Fruit fly (Drosophila melanogaster) whole organism, embryonic: Measurements from ENCODE around the gene Larp7.

Experiments used
- B-H2 ChIP-seq: fragments of 200-800 bp; sonication (Bioruptor generic); optimal IDR thresholded peaks from 2 replicates; lab custom pipeline; 2018; ENCODE audit warnings: missing biosample characterization, mild to moderate bottlenecking, missing genetic modification characterization
- BEAF-32 ChIP-seq: fragments of 200-800 bp; sonication (Bioruptor generic); optimal IDR thresholded peaks from 3 replicates; lab custom pipeline; 2017; ENCODE audit warnings: missing biosample characterization, missing genetic modification characterization, mild to moderate bottlenecking, moderate library complexity, missing genetic modification reagents
- Blimp-1 ChIP-seq: fragments of 200-800 bp; sonication (Bioruptor generic); optimal IDR thresholded peaks from 3 replicates; lab custom pipeline; 2018; ENCODE audit warnings: missing biosample characterization, missing genetic modification characterization, mild to moderate bottlenecking, moderate library complexity, missing genetic modification reagents
- Bteb2 ChIP-seq: fragments of 200-800 bp; sonication (Bioruptor generic); optimal IDR thresholded peaks from 2 replicates; lab custom pipeline; 2016; ENCODE audit warnings: missing biosample characterization, missing genetic modification characterization
- CG11504 ChIP-seq: fragments of 200-800 bp; sonication (Bioruptor generic); optimal IDR thresholded peaks from 3 replicates; lab custom pipeline; 2019; ENCODE audit warnings: missing biosample characterization, mild to moderate bottlenecking, missing genetic modification characterization, moderate library complexity
- CG12391 ChIP-seq: fragments of 200-800 bp; sonication (Bioruptor generic); optimal IDR thresholded peaks from 3 replicates; lab custom pipeline; 2018; ENCODE audit warnings: missing biosample characterization, mild to moderate bottlenecking, missing genetic modification characterization, moderate library complexity
- CG14710 ChIP-seq: fragments of 200-800 bp; sonication (Bioruptor generic); optimal IDR thresholded peaks from 3 replicates; lab custom pipeline; 2019; ENCODE audit warnings: missing biosample characterization, mild to moderate bottlenecking, missing genetic modification characterization, moderate library complexity
- CG14860 ChIP-seq: fragments of 200-800 bp; sonication (Bioruptor generic); IDR thresholded peaks from 3 replicates; pipeline ENCODE4 v1.3.6; 2022; ENCODE audit warnings: missing biosample characterization, missing genetic modification characterization; ENCODE audit not compliant: partially characterized antibody
- CG1603 ChIP-seq: fragments of 200-800 bp; sonication (Bioruptor generic); optimal IDR thresholded peaks from 2 replicates; lab custom pipeline; 2019; ENCODE audit warnings: missing biosample characterization, mild to moderate bottlenecking, missing genetic modification characterization, moderate library complexity
- CG1792 ChIP-seq: fragments of 200-800 bp; sonication (Bioruptor generic); optimal IDR thresholded peaks from 2 replicates; lab custom pipeline; 2016; ENCODE audit warnings: missing biosample characterization, missing genetic modification characterization
- CG18262 ChIP-seq: fragments of 200-800 bp; optimal IDR thresholded peaks from 3 replicates; lab custom pipeline; 2019; ENCODE audit warnings: missing biosample characterization, mild to moderate bottlenecking, missing genetic modification characterization, moderate library complexity
- CG2875 ChIP-seq: fragments of 200-800 bp; sonication (Bioruptor generic); optimal IDR thresholded peaks from 2 replicates; lab custom pipeline; 2017; ENCODE audit warnings: missing biosample characterization, mild to moderate bottlenecking, missing genetic modification characterization, missing genetic modification reagents
- CG30403 ChIP-seq: fragments of 200-800 bp; sonication (Bioruptor generic); optimal IDR thresholded peaks from 3 replicates; lab custom pipeline; 2016; ENCODE audit warnings: missing biosample characterization, missing genetic modification characterization
- CG30431 ChIP-seq: fragments of 200-800 bp; sonication (Bioruptor generic); optimal IDR thresholded peaks from 2 replicates; lab custom pipeline; 2017; ENCODE audit warnings: missing biosample characterization, missing genetic modification characterization
- CG3065 ChIP-seq: fragments of 200-800 bp; sonication (Bioruptor generic); optimal IDR thresholded peaks from 2 replicates; lab custom pipeline; 2016; ENCODE audit warnings: missing biosample characterization, missing genetic modification characterization
- CG32532 ChIP-seq: fragments of 200-800 bp; sonication (Bioruptor generic); IDR thresholded peaks from 2 replicates; pipeline ENCODE4 v1.3.6; 2022; ENCODE audit warnings: missing biosample characterization, missing genetic modification characterization
- CG34224 ChIP-seq: fragments of 200-800 bp; sonication (Bioruptor generic); IDR thresholded peaks from 3 replicates; pipeline ENCODE4 v1.3.6; 2022; ENCODE audit warnings: missing biosample characterization, missing genetic modification characterization; ENCODE audit not compliant: partially characterized antibody
- CG4404 ChIP-seq: fragments of 200-800 bp; sonication (Bioruptor generic); IDR thresholded peaks from 2 replicates; pipeline ENCODE4 v1.3.6; 2022; ENCODE audit warnings: missing biosample characterization, missing genetic modification characterization
- CG4424 ChIP-seq: fragments of 200-800 bp; sonication (Bioruptor generic); optimal IDR thresholded peaks from 3 replicates; lab custom pipeline; 2016; ENCODE audit warnings: missing biosample characterization, missing genetic modification characterization
- CG4730 ChIP-seq: fragments of 200-800 bp; sonication (Bioruptor generic); IDR thresholded peaks from 2 replicates; pipeline ENCODE4 v1.3.6; 2022; ENCODE audit warnings: missing biosample characterization, missing genetic modification characterization
- CG6791 ChIP-seq: fragments of 200-800 bp; sonication (Bioruptor generic); IDR thresholded peaks from 3 replicates; pipeline ENCODE4 v1.3.6; 2022; ENCODE audit warnings: missing biosample characterization, missing genetic modification characterization; ENCODE audit not compliant: partially characterized antibody
- CG7839 ChIP-seq: fragments of 200-800 bp; sonication (Bioruptor generic); optimal IDR thresholded peaks from 3 replicates; lab custom pipeline; 2018; ENCODE audit warnings: missing biosample characterization, mild to moderate bottlenecking, missing genetic modification characterization, moderate library complexity
- CG7987 ChIP-seq: fragments of 200-800 bp; sonication (Bioruptor generic); optimal IDR thresholded peaks from 2 replicates; lab custom pipeline; 2018; ENCODE audit warnings: missing biosample characterization, mild to moderate bottlenecking, missing genetic modification characterization, moderate library complexity
- CG8290 ChIP-seq, 3 experiments: fragments of 200-800 bp; sonication (Bioruptor generic); optimal IDR thresholded peaks; 2 replicates each; lab custom pipeline; 2016 to 2019; ENCODE audit warnings: missing biosample characterization in 3 of 3, missing genetic modification characterization in 3 of 3, mild to moderate bottlenecking in 2 of 3, moderate library complexity in 1 of 3
- Hmx ChIP-seq: fragments of 200-800 bp; sonication (Bioruptor generic); optimal IDR thresholded peaks from 2 replicates; lab custom pipeline; 2016; ENCODE audit warnings: missing biosample characterization, missing genetic modification characterization
- Hr39 ChIP-seq: fragments of >200 bp; optimal IDR thresholded peaks from 2 replicates; lab custom pipeline; 2017
- Hsf ChIP-seq: fragments of 200-800 bp; sonication (Bioruptor generic); optimal IDR thresholded peaks from 3 replicates; lab custom pipeline; 2016; ENCODE audit warnings: missing biosample characterization, missing genetic modification characterization
- Kr ChIP-seq: fragments of 200-800 bp; sonication (Bioruptor generic); optimal IDR thresholded peaks from 2 replicates; lab custom pipeline; 2017; ENCODE audit warnings: missing biosample characterization, mild to moderate bottlenecking, missing genetic modification characterization
- NFAT ChIP-seq: fragments of 200-800 bp; sonication (Bioruptor generic); IDR thresholded peaks from 2 replicates; pipeline ENCODE4 v1.3.6; 2022; ENCODE audit warnings: missing biosample characterization, missing genetic modification characterization
- Ravus ChIP-seq: fragments of 200-800 bp; sonication (Bioruptor generic); IDR thresholded peaks from 2 replicates; pipeline ENCODE4 v1.3.6; 2022; ENCODE audit warnings: missing biosample characterization, missing genetic modification characterization
- Stat92E ChIP-seq, 3 experiments: fragments of >200 bp in 2 of 3; fragments of 200-800 bp in 1 of 3; sonication (Bioruptor generic) in 1 of 3; optimal IDR thresholded peaks; 2 replicates each; lab custom pipeline; 2017 to 2019; ENCODE audit warnings: missing biosample characterization in 3 of 3, missing genetic modification characterization in 3 of 3, mild to moderate bottlenecking in 1 of 3, moderate library complexity in 1 of 3
- Xbp1 ChIP-seq: fragments of 200-800 bp; sonication (Bioruptor generic); optimal IDR thresholded peaks from 3 replicates; lab custom pipeline; 2016; ENCODE audit warnings: missing biosample characterization, mild to moderate bottlenecking, missing genetic modification characterization
- Xrp1 ChIP-seq: fragments of 200-800 bp; sonication (Bioruptor generic); IDR thresholded peaks from 2 replicates; pipeline ENCODE4 v1.3.6; 2022; ENCODE audit warnings: missing biosample characterization, missing genetic modification characterization
- bbx ChIP-seq: fragments of 200-800 bp; sonication (Bioruptor generic); IDR thresholded peaks from 2 replicates; pipeline ENCODE4 v1.3.6; 2022; ENCODE audit warnings: missing biosample characterization, missing genetic modification characterization; ENCODE audit not compliant: partially characterized antibody
- br ChIP-seq: fragments of >200 bp; optimal IDR thresholded peaks from 2 replicates; lab custom pipeline; 2017
- dysf ChIP-seq: fragments of 200-800 bp; sonication (Bioruptor generic); IDR thresholded peaks from 3 replicates; pipeline ENCODE4 v1.3.6; 2022; ENCODE audit warnings: missing biosample characterization, missing genetic modification characterization
- fu2 ChIP-seq: fragments of 200-800 bp; sonication (Bioruptor generic); optimal IDR thresholded peaks from 2 replicates; lab custom pipeline; 2016; ENCODE audit warnings: missing biosample characterization, missing genetic modification characterization
- grau ChIP-seq: fragments of 200-800 bp; optimal IDR thresholded peaks from 3 replicates; lab custom pipeline; 2019; ENCODE audit warnings: missing biosample characterization, mild to moderate bottlenecking, missing genetic modification characterization, moderate library complexity
- lilli ChIP-seq: fragments of 200-800 bp; sonication (Bioruptor generic); optimal IDR thresholded peaks from 3 replicates; lab custom pipeline; 2016; ENCODE audit warnings: missing biosample characterization, missing genetic modification characterization
- lola ChIP-seq, 3 experiments: fragments of >200 bp in 2 of 3; fragments of 200-800 bp in 1 of 3; sonication (Bioruptor generic) in 1 of 3; optimal IDR thresholded peaks; 2 replicates each; lab custom pipeline; 2017 to 2019; ENCODE audit warnings: missing biosample characterization in 3 of 3, missing genetic modification characterization in 3 of 3, mild to moderate bottlenecking in 1 of 3, moderate library complexity in 1 of 3
- lov ChIP-seq, 2 experiments: fragments of 200-800 bp in 1 of 2; fragments of >200 bp in 1 of 2; sonication (Bioruptor generic) in 1 of 2; IDR thresholded peaks in 1 of 2; optimal IDR thresholded peaks in 1 of 2; 2 replicates in 1 of 2; 3 replicates in 1 of 2; pipeline versions ENCODE4 v1.3.6 to Lab custom; 2017 to 2022; ENCODE audit warnings: missing biosample characterization in 1 of 2, missing genetic modification characterization in 1 of 2
- nom ChIP-seq: fragments of 200-800 bp; sonication (Bioruptor generic); optimal IDR thresholded peaks from 2 replicates; lab custom pipeline; 2017; ENCODE audit warnings: missing biosample characterization, missing genetic modification characterization, mild to moderate bottlenecking, moderate library complexity, missing genetic modification reagents
- phol ChIP-seq: fragments of 200-800 bp; sonication (Bioruptor generic); optimal IDR thresholded peaks from 3 replicates; lab custom pipeline; 2018; ENCODE audit warnings: missing biosample characterization, mild to moderate bottlenecking, missing genetic modification characterization, moderate library complexity
- prd ChIP-seq, 3 experiments: fragments of >200 bp in 2 of 3; fragments of 200-800 bp in 1 of 3; sonication (Bioruptor generic) in 1 of 3; optimal IDR thresholded peaks in 2 of 3; IDR thresholded peaks in 1 of 3; 2 replicates in 2 of 3; 3 replicates in 1 of 3; pipeline versions ENCODE4 v1.3.6 to Lab custom; 2017 to 2022; ENCODE audit warnings: missing biosample characterization in 1 of 3, missing genetic modification characterization in 1 of 3
- rib ChIP-seq: fragments of 200-800 bp; sonication (Bioruptor generic); IDR thresholded peaks from 2 replicates; pipeline ENCODE4 v1.3.6; 2022; ENCODE audit warnings: missing biosample characterization, missing genetic modification characterization
- sd ChIP-seq: fragments of 200-800 bp; sonication (Bioruptor generic); optimal IDR thresholded peaks from 3 replicates; lab custom pipeline; 2018; ENCODE audit warnings: missing biosample characterization, mild to moderate bottlenecking, missing genetic modification characterization, moderate library complexity
- slp2 ChIP-seq: fragments of 200-800 bp; sonication (Bioruptor generic); optimal IDR thresholded peaks from 2 replicates; lab custom pipeline; 2016; ENCODE audit warnings: missing biosample characterization, missing genetic modification characterization
- ssp ChIP-seq: fragments of 200-800 bp; sonication (Bioruptor generic); IDR thresholded peaks from 2 replicates; pipeline ENCODE4 v1.3.6; 2022; ENCODE audit warnings: missing biosample characterization, missing genetic modification characterization

Larp7 gene

DNA sequence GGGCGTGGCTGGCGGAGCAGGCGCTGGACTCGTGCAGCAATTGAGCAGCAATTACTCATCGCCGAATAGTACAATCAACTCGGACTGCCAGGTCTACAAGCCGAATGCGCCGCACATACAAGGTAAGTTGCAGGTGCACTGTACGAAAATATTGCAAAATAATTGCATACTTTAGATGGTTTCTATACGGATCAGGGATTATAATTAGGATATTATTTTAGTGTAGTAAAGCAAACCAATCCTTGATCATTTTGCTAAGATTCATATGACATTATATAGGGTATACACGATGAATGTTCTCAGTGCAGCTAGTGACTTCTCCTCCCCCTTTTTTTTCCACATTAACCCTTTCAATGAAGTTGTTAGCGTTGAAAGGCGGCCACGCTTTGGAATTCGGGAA, 51.9 kb downstream of the Larp7 start (continued):
- TF ChIP-seq Ravus (GFP tag; lab: Robert Waterston, UW) (no peak), CG14860 (GFP tag; lab: Robert Waterston, UW) (no peak), CG6791 (GFP tag; lab: Robert Waterston, UW) (no peak), sd (no peak), CG11504 (tag; lab: Kevin White, UChicago) (no peak), Hr39 (no peak), CG7839 (tag; lab: Kevin White, UChicago) (peak; percentile 31), lilli (GFP tag; lab: Kevin White, UChicago) (no peak), slp2 (GFP tag; lab: Kevin White, UChicago) (no peak), Stat92E (GFP tag; optimal IDR thresholded peaks at IDR 0.05; lab: Kevin White, UChicago) (no peak), bbx (no peak), nom (no peak), CG1603 (tag; lab: Kevin White, UChicago) (peak; percentile 71), CG7987 (GFP tag; lab: Kevin White, UChicago) (no peak), Hsf (GFP tag; lab: Kevin White, UChicago) (peak; percentile 4), CG4424 (GFP tag; lab: Kevin White, UChicago) (peak; percentile 33), CG32532 (GFP tag; lab: Robert Waterston, UW) (no peak), lov (optimal IDR thresholded peaks at IDR 0.05; lab: Kevin White, UChicago) (no peak), lov (GFP tag; IDR thresholded peaks at IDR 0.05; lab: Robert Waterston, UW) (no peak), dysf (peak; percentile 46; the same call in 1 of the 3 replicates), CG14710 (tag; lab: Kevin White, UChicago) (peak; percentile 35), Hmx (GFP tag; lab: Kevin White, UChicago) (no peak), CG8290 (GFP tag; optimal IDR thresholded peaks at IDR 0.05; lab: Kevin White, UChicago) (no peak), CG8290 (tag; optimal IDR thresholded peaks at IDR 0.05; lab: Kevin White, UChicago) (no peak), CG3065 (GFP tag; lab: Kevin White, UChicago) (no peak), Xbp1 (GFP tag; lab: Kevin White, UChicago) (peak; percentile 7), rib (no peak), phol (peak; percentile 33), fu2 (GFP tag; lab: Kevin White, UChicago) (no peak), CG34224 (GFP tag; lab: Robert Waterston, UW) (no peak), CG30403 (peak; percentile 11), CG2875 (GFP tag; lab: Kevin White, UChicago) (peak; percentile 1), CG4404 (GFP tag; lab: Robert Waterston, UW) (0 out of 2 replicates have a peak, but pooled peaks have one; percentile 23), prd (optimal IDR thresholded peaks at IDR 0.05; lab: Kevin White, UChicago) (no peak), prd (GFP tag; IDR thresholded peaks at IDR 0.05; lab: Robert Waterston, UW) (peak; percentile 59; the same call in 2 of the 3 replicates), lola (GFP tag; optimal IDR thresholded peaks at IDR 0.05; lab: Kevin White, UChicago) (peak in 1 of 3 experiments; percentile 51), br (lab: Kevin White, UChicago) (no peak), CG1792 (GFP tag; lab: Kevin White, UChicago) (no peak), CG30431 (GFP tag; lab: Kevin White, UChicago) (peak; percentile 14), Bteb2 (no peak), CG4730 (GFP tag; lab: Robert Waterston, UW) (0 out of 2 replicates have a peak, but pooled peaks have one; percentile 26), NFAT (GFP tag; lab: Robert Waterston, UW) (no peak), CG18262 (tag; lab: Kevin White, UChicago) (peak; percentile 46), B-H2 (GFP tag; lab: Kevin White, UChicago) (no peak), Blimp-1 (peak; percentile 47), Kr (GFP tag; lab: Kevin White, UChicago) (no peak), CG12391 (peak; percentile 35), ssp (0 out of 2 replicates have a peak, but pooled peaks have one; percentile 23), grau (no peak), BEAF-32 (GFP tag; lab: Kevin White, UChicago) (no peak), Xrp1 (GFP tag; lab: Robert Waterston, UW) (peak; percentile 68; the same call in 1 of the 2 replicates)
